Worm (Caenorhabditis elegans) whole organism, L2 larva: ENCODE data around the gene T09A5.4.

ENCODE experiments used
- C34F6.9 ChIP-seq: fragments of 150-350 bp; optimal IDR thresholded peaks from 2 replicates; lab custom pipeline; 2014; ENCODE audit warnings: missing biosample characterization, missing genetic modification characterization
- R02D3.7 ChIP-seq: fragments of 150-350 bp; optimal IDR thresholded peaks from 2 replicates; lab custom pipeline; 2014; ENCODE audit warnings: missing biosample characterization, missing genetic modification characterization
- Y55F3AM.14 ChIP-seq: fragments of 200-800 bp; sonication (Bioruptor generic); optimal IDR thresholded peaks from 2 replicates; lab custom pipeline; 2018; ENCODE audit warnings: mild to moderate bottlenecking, missing genetic modification characterization, missing compliant biosample characterization
- aly-2 ChIP-seq: fragments of 150-350 bp; optimal IDR thresholded peaks from 2 replicates; lab custom pipeline; 2014; ENCODE audit warnings: missing biosample characterization, missing genetic modification characterization
- blmp-1 ChIP-seq: sonication (generic microtip); optimal IDR thresholded peaks from 2 replicates; lab custom pipeline; 2017; ENCODE audit warnings: missing genetic modification characterization, mild to moderate bottlenecking, missing compliant biosample characterization, antibody characterized with exemption, moderate library complexity; ENCODE audit not compliant: insufficient read depth
- ceh-16 ChIP-seq: fragments of 150-350 bp; optimal IDR thresholded peaks from 2 replicates; lab custom pipeline; 2014; ENCODE audit warnings: missing biosample characterization, missing genetic modification characterization
- ceh-82 ChIP-seq: fragments of 150-350 bp; optimal IDR thresholded peaks from 2 replicates; lab custom pipeline; 2014; ENCODE audit warnings: missing biosample characterization, missing genetic modification characterization
- dmd-4 ChIP-seq: sonication (generic microtip); optimal IDR thresholded peaks from 2 replicates; lab custom pipeline; 2017; ENCODE audit warnings: missing biosample characterization, missing genetic modification characterization
- egl-27 ChIP-seq: sonication (generic microtip); optimal IDR thresholded peaks from 3 replicates; lab custom pipeline; 2017; ENCODE audit warnings: missing biosample characterization, missing genetic modification reagents, missing genetic modification characterization
- gmeb-1 ChIP-seq: fragments of 150-350 bp; optimal IDR thresholded peaks from 2 replicates; lab custom pipeline; 2014; ENCODE audit warnings: missing biosample characterization, missing genetic modification characterization
- lin-11 ChIP-seq: fragments of 150-350 bp; sonication (generic microtip); optimal IDR thresholded peaks from 2 replicates; lab custom pipeline; 2014; ENCODE audit warnings: missing biosample characterization, missing genetic modification characterization, inconsistent platforms, mixed read lengths
- lin-13 ChIP-seq: fragments of 150-350 bp; optimal IDR thresholded peaks from 2 replicates; lab custom pipeline; 2014; ENCODE audit warnings: missing biosample characterization, missing genetic modification reagents, missing genetic modification characterization
- lin-39 ChIP-seq: fragments of 150-350 bp; optimal IDR thresholded peaks from 2 replicates; lab custom pipeline; 2014; ENCODE audit warnings: missing biosample characterization, missing genetic modification reagents, missing genetic modification characterization
- mab-5 ChIP-seq: fragments of 150-350 bp; optimal IDR thresholded peaks from 2 replicates; lab custom pipeline; 2014; ENCODE audit warnings: missing biosample characterization, missing genetic modification characterization
- mbf-1 ChIP-seq: sonication (generic microtip); optimal IDR thresholded peaks from 2 replicates; lab custom pipeline; 2017; ENCODE audit warnings: missing biosample characterization, missing genetic modification characterization
- mdl-1 ChIP-seq, 2 experiments: fragments of 150-350 bp in 1 of 2; sonication (generic microtip) in 1 of 2; optimal IDR thresholded peaks; 2 replicates each; lab custom pipeline; 2017; ENCODE audit warnings: missing biosample characterization in 2 of 2, missing genetic modification characterization in 2 of 2
- nhr-12 ChIP-seq: fragments of 150-350 bp; optimal IDR thresholded peaks from 2 replicates; lab custom pipeline; 2014; ENCODE audit warnings: missing biosample characterization, missing genetic modification characterization
- nhr-129 ChIP-seq: fragments of 150-350 bp; optimal IDR thresholded peaks from 2 replicates; lab custom pipeline; 2014; ENCODE audit warnings: missing biosample characterization, missing genetic modification characterization
- nhr-21 ChIP-seq: fragments of 150-350 bp; optimal IDR thresholded peaks from 2 replicates; lab custom pipeline; 2014; ENCODE audit warnings: missing biosample characterization, missing genetic modification characterization
- nhr-23 ChIP-seq: fragments of 150-350 bp; optimal IDR thresholded peaks from 2 replicates; lab custom pipeline; 2014; ENCODE audit warnings: missing biosample characterization, missing genetic modification reagents, missing genetic modification characterization
- nhr-237 ChIP-seq: fragments of 150-350 bp; optimal IDR thresholded peaks from 2 replicates; lab custom pipeline; 2014; ENCODE audit warnings: missing biosample characterization, missing genetic modification characterization
- nhr-25 ChIP-seq: fragments of 150-350 bp; sonication (generic microtip); optimal IDR thresholded peaks from 3 replicates; lab custom pipeline; 2014; ENCODE audit warnings: missing biosample characterization, missing genetic modification characterization
- nhr-6 ChIP-seq: fragments of 150-350 bp; optimal IDR thresholded peaks from 2 replicates; lab custom pipeline; 2014; ENCODE audit warnings: missing biosample characterization, missing genetic modification characterization
- nhr-77 ChIP-seq: fragments of 150-350 bp; optimal IDR thresholded peaks from 2 replicates; lab custom pipeline; 2014; ENCODE audit warnings: missing biosample characterization, missing genetic modification characterization
- sem-4 ChIP-seq: fragments of 150-350 bp; optimal IDR thresholded peaks from 2 replicates; lab custom pipeline; 2014; ENCODE audit warnings: missing biosample characterization, missing genetic modification reagents, missing genetic modification characterization
- skn-1 ChIP-seq: sonication (generic microtip); optimal IDR thresholded peaks from 2 replicates; lab custom pipeline; 2017; ENCODE audit warnings: missing biosample characterization, missing genetic modification characterization
- sma-9 ChIP-seq, 2 experiments: fragments of 150-350 bp in 1 of 2; sonication (generic microtip) in 1 of 2; optimal IDR thresholded peaks; 2 replicates each; lab custom pipeline; 2014 to 2016; ENCODE audit warnings: missing genetic modification characterization in 2 of 2, mild to moderate bottlenecking in 1 of 2, missing biosample characterization in 1 of 2, missing compliant biosample characterization in 1 of 2, missing genetic modification reagents in 1 of 2, moderate library complexity in 1 of 2
- snpc-4 ChIP-seq: fragments of 150-350 bp; optimal IDR thresholded peaks from 2 replicates; lab custom pipeline; 2014; ENCODE audit warnings: missing biosample characterization, missing genetic modification characterization
- unc-55 ChIP-seq: fragments of 150-350 bp; sonication (generic microtip); optimal IDR thresholded peaks from 3 replicates; lab custom pipeline; 2014; ENCODE audit warnings: missing biosample characterization, missing genetic modification reagents, missing genetic modification characterization
- unc-62 ChIP-seq: fragments of 150-350 bp; optimal IDR thresholded peaks from 2 replicates; lab custom pipeline; 2014; ENCODE audit warnings: missing biosample characterization, missing genetic modification reagents, missing genetic modification characterization
- zag-1 ChIP-seq: fragments of 150-350 bp; optimal IDR thresholded peaks from 2 replicates; lab custom pipeline; 2014; ENCODE audit warnings: missing biosample characterization, missing genetic modification characterization
- ztf-1 ChIP-seq: fragments of 200-800 bp; sonication (Bioruptor generic); conservative IDR thresholded peaks from 2 replicates; pipeline ENCODE4 v1.3.6; 2022; ENCODE audit warnings: missing genetic modification characterization, missing compliant biosample characterization
- ztf-11 ChIP-seq: sonication (generic microtip); optimal IDR thresholded peaks from 2 replicates; lab custom pipeline; 2017; ENCODE audit warnings: missing biosample characterization, missing genetic modification characterization
- ztf-4 ChIP-seq: fragments of 150-350 bp; optimal IDR thresholded peaks from 2 replicates; lab custom pipeline; 2014; ENCODE audit warnings: missing biosample characterization, missing genetic modification characterization

T09A5.4 gene

DNA sequence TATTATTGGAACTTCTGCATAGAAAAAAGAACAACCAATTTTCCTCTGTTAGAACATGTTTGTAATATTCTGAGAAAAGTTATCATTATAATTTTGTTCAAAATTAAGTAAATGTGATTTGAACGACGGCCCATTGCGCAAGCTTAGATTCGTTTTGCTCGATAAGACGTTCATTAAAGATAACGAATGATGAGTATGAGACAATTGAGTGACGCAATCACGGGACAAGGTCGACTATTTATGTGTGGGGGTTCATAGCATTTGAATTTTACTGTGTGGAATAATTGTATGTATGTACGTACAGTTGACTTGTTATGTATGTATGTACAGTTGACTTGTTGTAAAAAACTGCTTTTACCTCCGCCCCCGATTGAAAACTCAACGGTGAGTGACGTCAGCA is 26.6 kb upstream of the T09A5.4 start:
- TF ChIP-seq nhr-23 (tag; lab: Kevin White, UChicago): no peak
- TF ChIP-seq dmd-4: no peak
- TF ChIP-seq nhr-21 (tag; lab: Kevin White, UChicago): no peak
- no peak for TF ChIP-seq nhr-6
- TF ChIP-seq mbf-1 (tag; lab: Kevin White, UChicago): no peak
- no peak for TF ChIP-seq ztf-4 (tag; lab: Kevin White, UChicago)
- TF ChIP-seq C34F6.9 (tag; lab: Kevin White, UChicago): no peak
- TF ChIP-seq snpc-4 (tag; lab: Kevin White, UChicago): no peak
- no peak for TF ChIP-seq sma-9 (GFP tag; optimal IDR thresholded peaks at IDR 0.05; lab: Kevin White, UChicago)
- TF ChIP-seq sma-9 (tag; optimal IDR thresholded peaks at IDR 0.05; lab: Kevin White, UChicago): no peak
- TF ChIP-seq lin-13 (GFP tag; lab: Kevin White, UChicago): no peak
- no peak for TF ChIP-seq unc-55 (GFP tag; lab: Kevin White, UChicago)
- no peak for TF ChIP-seq unc-62 (GFP tag; lab: Kevin White, UChicago)
- TF ChIP-seq skn-1: no peak
- TF ChIP-seq zag-1: no peak
- no peak for TF ChIP-seq sem-4 (tag; lab: Kevin White, UChicago)
- TF ChIP-seq nhr-25 (tag; lab: Kevin White, UChicago): no peak
- TF ChIP-seq blmp-1 (tag; lab: Kevin White, UChicago): no peak
- no peak for TF ChIP-seq ztf-11 (tag; lab: Kevin White, UChicago)
- TF ChIP-seq gmeb-1 (tag; lab: Kevin White, UChicago): no peak

DNA sequence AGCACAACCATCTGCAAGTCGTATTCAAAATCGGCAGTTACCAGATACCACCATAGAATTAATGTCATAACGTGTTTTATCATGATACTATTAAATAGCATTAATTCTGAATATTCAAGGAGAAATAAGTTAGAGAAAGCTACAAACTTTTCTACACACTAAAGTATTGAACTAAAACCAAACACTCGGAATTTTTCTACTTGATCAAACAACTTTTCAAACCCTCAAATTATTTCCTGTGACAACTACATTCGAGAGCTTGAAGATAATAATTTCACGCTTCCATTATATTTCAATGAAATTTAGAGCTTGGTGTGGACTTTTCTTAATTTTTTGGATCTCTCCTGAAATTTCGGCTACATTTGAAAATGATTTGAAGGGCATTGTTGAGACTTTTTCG is 23.5 kb upstream of the T09A5.4 start, which contains the start of gene irld-47:
TSS of gene irld-47 (minus strand) at position 101 of the 400 bp plus-strand sequence.
- no peak for TF ChIP-seq sma-9 (GFP tag; optimal IDR thresholded peaks at IDR 0.05; lab: Kevin White, UChicago)
- TF ChIP-seq sma-9 (tag; optimal IDR thresholded peaks at IDR 0.05; lab: Kevin White, UChicago): no peak
- TF ChIP-seq lin-11: no peak
- no peak for TF ChIP-seq ceh-82 (tag; lab: Kevin White, UChicago)
- no peak for TF ChIP-seq nhr-21 (tag; lab: Kevin White, UChicago)
- no peak for TF ChIP-seq nhr-23 (tag; lab: Kevin White, UChicago)

DNA sequence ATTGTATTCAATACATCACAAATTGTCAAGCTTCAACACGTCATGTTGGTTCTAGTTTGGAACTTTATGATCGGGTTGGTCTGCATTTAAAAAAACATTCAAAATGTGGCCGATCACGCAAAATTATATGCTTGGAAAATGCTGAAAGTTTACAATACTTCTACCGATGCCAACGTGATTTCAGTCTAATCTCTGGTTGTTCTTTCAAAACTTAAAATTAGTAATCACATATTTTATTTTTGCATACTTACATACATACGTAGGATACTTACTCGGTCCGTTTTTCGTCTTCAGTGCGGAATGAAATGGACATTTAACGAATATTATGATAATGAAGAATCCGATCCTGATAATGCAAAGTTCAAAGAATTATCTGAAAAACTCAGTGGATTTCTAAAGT is 20.9 kb upstream of the T09A5.4 start, which contains the start of gene srw-62:
TSS of gene srw-62 (plus strand) at position 301 of the 400 bp plus-strand sequence.
- no peak for TF ChIP-seq mdl-1 (tag; optimal IDR thresholded peaks at IDR 0.05; lab: Kevin White, UChicago)
- no peak for TF ChIP-seq ztf-1
- TF ChIP-seq nhr-129: no peak

DNA sequence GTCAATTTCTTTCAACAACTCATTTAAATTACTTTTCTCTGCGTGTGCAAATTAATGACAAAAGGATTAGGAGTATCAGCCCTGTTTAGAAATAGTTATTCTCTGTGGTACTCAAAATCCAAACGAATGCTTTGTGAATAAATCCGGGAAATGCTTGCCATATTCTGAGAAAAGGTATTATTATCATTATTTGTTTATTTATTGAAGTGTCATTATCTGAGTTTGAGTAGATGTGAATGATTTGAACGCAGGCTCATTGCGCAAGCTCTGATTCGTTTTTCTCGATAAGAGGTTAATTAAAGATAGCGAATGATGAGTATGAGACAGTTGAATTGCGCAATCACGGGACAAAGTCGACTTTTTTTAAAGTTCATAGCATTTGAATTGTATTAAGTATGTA is 18.1 kb upstream of the T09A5.4 start:
- TF ChIP-seq sem-4 (tag; lab: Kevin White, UChicago) (no peak), C34F6.9 (tag; lab: Kevin White, UChicago) (no peak), gmeb-1 (tag; lab: Kevin White, UChicago) (no peak), ceh-16 (tag; lab: Kevin White, UChicago) (no peak), nhr-237 (no peak), lin-39 (tag; lab: Kevin White, UChicago) (no peak), nhr-12 (no peak), aly-2 (no peak), mab-5 (tag; lab: Kevin White, UChicago) (no peak), mbf-1 (tag; lab: Kevin White, UChicago) (no peak), nhr-77 (tag; lab: Kevin White, UChicago) (no peak), egl-27 (no peak)

DNA sequence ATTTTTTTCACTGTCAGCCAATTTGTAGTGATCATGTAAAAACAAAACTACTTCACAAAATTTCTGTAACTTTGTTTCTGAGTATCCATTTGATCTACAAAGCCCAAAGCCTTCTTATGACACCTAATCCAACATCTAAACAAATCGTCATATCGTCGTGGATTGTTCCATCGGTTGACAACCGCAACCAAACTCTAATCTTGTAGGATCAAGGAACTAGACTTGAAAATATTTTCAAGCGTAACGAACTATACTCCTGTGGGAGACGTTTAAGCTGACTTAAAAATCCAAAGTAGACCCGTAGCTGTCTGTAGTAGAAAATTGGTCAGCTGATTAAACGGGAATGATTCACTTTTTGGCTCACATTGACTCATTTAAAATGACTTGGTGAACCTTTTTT is 16.4 kb upstream of the T09A5.4 start:
- TF ChIP-seq unc-55 (GFP tag; lab: Kevin White, UChicago) (no peak), R02D3.7 (tag; lab: Kevin White, UChicago) (no peak), sma-9 (GFP tag; optimal IDR thresholded peaks at IDR 0.05; lab: Kevin White, UChicago) (no peak), sma-9 (tag; optimal IDR thresholded peaks at IDR 0.05; lab: Kevin White, UChicago) (no peak), aly-2 (no peak)

DNA sequence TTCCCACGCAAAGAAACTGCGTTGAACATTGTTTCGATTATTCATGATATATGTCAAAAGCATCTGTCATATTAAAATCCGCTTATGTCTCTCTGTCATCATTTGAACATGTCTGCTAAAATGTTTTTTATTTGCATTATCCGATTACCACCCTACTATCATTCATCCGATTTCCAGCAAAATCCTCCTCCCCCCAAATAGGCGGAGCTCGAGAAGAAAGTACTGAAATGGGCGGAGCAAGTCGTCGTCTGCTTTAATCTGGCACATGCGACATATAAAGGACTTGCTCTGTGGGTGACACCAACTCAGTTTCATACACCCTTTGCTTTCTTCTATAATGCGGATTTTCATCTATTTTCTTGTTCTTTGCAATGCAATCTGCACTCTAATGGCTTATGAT is 13.9 kb upstream of the T09A5.4 start, which contains the start of gene T09A5.14:
TSS of gene T09A5.14 (plus strand) at position 301 of the 400 bp plus-strand sequence.
- no peak for TF ChIP-seq ceh-16 (tag; lab: Kevin White, UChicago)
- TF ChIP-seq Y55F3AM.14 (GFP tag; lab: Kevin White, UChicago): no peak
- TF ChIP-seq, all 48 proteins: peak for 0
